Worm (Caenorhabditis elegans): Measurements from ENCODE around the gene C28A5.1.

Gene C28A5.1

ce11 chrIII:4475428-4475968 lies 41.4 kb upstream of the C28A5.1 start, which contains the start of gene rps-1 (continued):
- TF ChIP-seq ceh-100 (GFP tag; IDR thresholded peaks at IDR 0.05) (peak; percentile 86), dox-1 (GFP tag; IDR thresholded peaks at IDR 0.05) (peak; percentile 99), dpff-1 (tag; optimal IDR thresholded peaks at IDR 0.05) (no peak), sptf-2 (GFP tag; optimal IDR thresholded peaks at IDR 0.05) (no peak), gei-17 (GFP tag; optimal IDR thresholded peaks at IDR 0.05) (peak; percentile 90), attf-6 (GFP tag; IDR thresholded peaks at IDR 0.05) (peak; percentile 72; the same call in 1 of the 2 replicates), F55B11.4 (tag; optimal IDR thresholded peaks at IDR 0.05; ENCODE audit: borderline replicate concordance, insufficient read depth) (no peak), K12H6.12 (tag; optimal IDR thresholded peaks at IDR 0.05) (peak; percentile 97), ztf-18 (tag; optimal IDR thresholded peaks at IDR 0.05) (peak; percentile 89), attf-5 (GFP tag; optimal IDR thresholded peaks at IDR 0.05) (peak; percentile 98), T26A5.8 (tag; optimal IDR thresholded peaks at IDR 0.05) (peak; percentile 47), B0336.3 (GFP tag; IDR thresholded peaks at IDR 0.05) (peak; percentile 96), F49E8.2 (tag; optimal IDR thresholded peaks at IDR 0.05; ENCODE audit: insufficient read depth) (peak; percentile 94), efl-1 (GFP tag; optimal IDR thresholded peaks at IDR 0.05) (peak; percentile 85)

- no peak for TF ChIP-seq nhr-179 (tag; optimal IDR thresholded peaks at IDR 0.05)
- no peak for TF ChIP-seq pbrm-1 (GFP tag; IDR thresholded peaks at IDR 0.05)
- no peak for TF ChIP-seq nhr-90 (tag; optimal IDR thresholded peaks at IDR 0.05)
- TF ChIP-seq lin-40 (tag; optimal IDR thresholded peaks at IDR 0.05), result no peak
- no peak for TF ChIP-seq F22D6.2 (tag; optimal IDR thresholded peaks at IDR 0.05)
- TF ChIP-seq hmg-1.2 (GFP tag; IDR thresholded peaks at IDR 0.05), result no peak
- TF ChIP-seq Y56A3A.18 (GFP tag; IDR thresholded peaks at IDR 0.05), result peak; percentile 59; the same call in 1 of the 2 replicates
- no peak for TF ChIP-seq lir-1 (GFP tag; conservative IDR thresholded peaks at IDR 0.05)
Observed at ce11 chrIII:4474908-4475307, 40.8 kb upstream of the C28A5.1 start, which contains the start of gene ifet-1. TSS of gene ifet-1 (minus strand) at chrIII:4475150.

ce11 chrIII:4470793-4471192 lies 36.6 kb upstream of the C28A5.1 start:
- TF ChIP-seq tbx-9 (tag; optimal IDR thresholded peaks at IDR 0.05; ENCODE audit: borderline replicate concordance) (no peak), hlh-12 (tag; optimal IDR thresholded peaks at IDR 0.05) (no peak), nfyb-1 (GFP tag; IDR thresholded peaks at IDR 0.05) (peak; percentile 84), F55B11.4 (tag; optimal IDR thresholded peaks at IDR 0.05; ENCODE audit: borderline replicate concordance, insufficient read depth) (no peak), nhr-80 (tag; optimal IDR thresholded peaks at IDR 0.05) (peak; percentile 14), aptf-3 (GFP tag; IDR thresholded peaks at IDR 0.05) (0 out of 2 replicates have a peak, but pooled peaks have one; percentile 75), rec-8 (tag; optimal IDR thresholded peaks at IDR 0.05) (peak; percentile 60 to 83), ama-1 (optimal IDR thresholded peaks at IDR 0.05) (no peak), ama-1 (GFP tag; optimal IDR thresholded peaks at IDR 0.05) (peak in 1 of 2 experiments; percentile 84), ztf-25 (GFP tag; IDR thresholded peaks at IDR 0.05) (peak; percentile 67; the same call in 1 of the 2 replicates), die-1 (tag; optimal IDR thresholded peaks at IDR 0.05) (peak; percentile 80), F37B4.10 (GFP tag; IDR thresholded peaks at IDR 0.05) (no peak), Y53F4B.3 (GFP tag; IDR thresholded peaks at IDR 0.05) (peak; percentile 45; the same call in 1 of the 2 replicates), pbrm-1 (GFP tag; IDR thresholded peaks at IDR 0.05) (peak; percentile 84), F49E8.2 (tag; optimal IDR thresholded peaks at IDR 0.05; ENCODE audit: insufficient read depth) (peak; percentile 75), T07F8.4 (tag; optimal IDR thresholded peaks at IDR 0.05) (peak; percentile 53), let-607 (tag; optimal IDR thresholded peaks at IDR 0.05) (peak; percentile 55 to 67), ztf-28 (GFP tag; IDR thresholded peaks at IDR 0.05) (0 out of 2 replicates have a peak, but pooled peaks have one; percentile 53), ztf-26 (tag; optimal IDR thresholded peaks at IDR 0.05) (peak; percentile 66), attf-6 (GFP tag; IDR thresholded peaks at IDR 0.05) (0 out of 2 replicates have a peak, but pooled peaks have one; percentile 21), lin-26 (GFP tag; IDR thresholded peaks at IDR 0.05) (peak; percentile 88), dpff-1 (tag; optimal IDR thresholded peaks at IDR 0.05) (peak; percentile 81), nhr-120 (GFP tag; IDR thresholded peaks at IDR 0.05) (no peak), Y95B8A.8 (GFP tag; IDR thresholded peaks at IDR 0.05) (no peak), egl-44 (GFP tag; IDR thresholded peaks at IDR 0.05) (peak; percentile 82; the same call in 1 of the 2 replicates), ekl-4 (GFP tag; IDR thresholded peaks at IDR 0.05) (peak; percentile 50; the same call in 1 of the 2 replicates), B0336.3 (GFP tag; IDR thresholded peaks at IDR 0.05) (0 out of 2 replicates have a peak, but pooled peaks have one; percentile 44), lin-54 (GFP tag; optimal IDR thresholded peaks at IDR 0.05) (peak; percentile 53), nhr-27 (tag; optimal IDR thresholded peaks at IDR 0.05) (peak; percentile 42)
